Worm (Caenorhabditis elegans) whole organism, young adult: Measurements from ENCODE around the gene M03F8.1.

Experiments
- lin-35 ChIP-seq, 3 experiments: fragments of 150-350 bp in 2 of 3; sonication (generic microtip) in 1 of 3; optimal IDR thresholded peaks; 2 replicates each; lab custom pipeline; 2014 to 2018; ENCODE audit warnings: missing biosample characterization in 3 of 3, missing genetic modification characterization in 3 of 3, missing genetic modification reagents in 3 of 3
- rcor-1 ChIP-seq: fragments of 200-800 bp; sonication (Bioruptor generic); IDR thresholded peaks from 2 replicates; pipeline ENCODE4 v1.3.6; 2022; ENCODE audit warnings: missing genetic modification reagents, missing genetic modification characterization, missing compliant biosample characterization
- sea-2 ChIP-seq: fragments of 200-800 bp; sonication (Bioruptor generic); IDR thresholded peaks from 2 replicates; pipeline ENCODE4 v1.3.6; 2022; ENCODE audit warnings: missing genetic modification characterization, missing compliant biosample characterization

- TF ChIP-seq rcor-1 (GFP tag; lab: Robert Waterston, UW) (no peak), lin-35 (GFP tag; optimal IDR thresholded peaks at IDR 0.05; lab: Kevin White, UChicago) (no peak), sea-2 (GFP tag; lab: Robert Waterston, UW) (no peak)
Observed at ce11 chrV:5990383-5990782, 39.1 kb downstream of the M03F8.1 start, which contains the start of gene fut-8.
